ENCODE assay signal across 1 fruit fly cellular context in genomic region chr3R:18671112-18671729, dm6.
TF ChIP-seq lines count a peak whose summit lies in the region.

TSS of gene CG31230 (plus strand) at chr3R:18671679.

TF ChIP-seq in whole organism, embryonic, 481 proteins besides CTCF, POLR2A, EP300 and RAD21 (continued from another document):
- TF ChIP-seq CG34376 (GFP tag; optimal IDR thresholded peaks at IDR 0.05; lab: Kevin White, UChicago): peak; percentile 11
- TF ChIP-seq Jarid2 (GFP tag; optimal IDR thresholded peaks at IDR 0.05; lab: Kevin White, UChicago): peak; percentile 50
- peak; percentile 1 for TF ChIP-seq B-H2 (GFP tag; optimal IDR thresholded peaks at IDR 0.05; lab: Kevin White, UChicago)
- peak; percentile 4 for TF ChIP-seq grn (GFP tag; optimal IDR thresholded peaks at IDR 0.05; lab: Kevin White, UChicago)
- TF ChIP-seq gsb (GFP tag; IDR thresholded peaks at IDR 0.05; lab: Robert Waterston, UW): no peak
- TF ChIP-seq CG6765 (GFP tag; optimal IDR thresholded peaks at IDR 0.05; lab: Kevin White, UChicago): no peak
- no peak for TF ChIP-seq CG1024 (GFP tag; IDR thresholded peaks at IDR 0.05; lab: Robert Waterston, UW)
- no peak for TF ChIP-seq CG3281 (GFP tag; optimal IDR thresholded peaks at IDR 0.05; lab: Kevin White, UChicago)
- no peak for TF ChIP-seq Bteb2 (GFP tag; optimal IDR thresholded peaks at IDR 0.05; lab: Kevin White, UChicago)
- peak; percentile 62 for TF ChIP-seq exex (tag; optimal IDR thresholded peaks at IDR 0.05; lab: Kevin White, UChicago)
- TF ChIP-seq CG10209 (GFP tag; optimal IDR thresholded peaks at IDR 0.05; lab: Kevin White, UChicago): no peak
- TF ChIP-seq fu2 (GFP tag; optimal IDR thresholded peaks at IDR 0.05; lab: Kevin White, UChicago): no peak
- TF ChIP-seq CG8359 (GFP tag; optimal IDR thresholded peaks at IDR 0.05; lab: Kevin White, UChicago; ENCODE audit: borderline replicate concordance): no peak
- TF ChIP-seq pnt (GFP tag; optimal IDR thresholded peaks at IDR 0.05; lab: Kevin White, UChicago): no peak
- peak in 1 of 2 experiments; percentile 30 for TF ChIP-seq Hr78 (GFP tag; optimal IDR thresholded peaks at IDR 0.05; lab: Kevin White, UChicago)
- TF ChIP-seq CG3847 (GFP tag; IDR thresholded peaks at IDR 0.05; lab: Robert Waterston, UW): no peak
- TF ChIP-seq emc (GFP tag; optimal IDR thresholded peaks at IDR 0.05; lab: Kevin White, UChicago): no peak
- 0 out of 3 replicates have a peak, but pooled peaks have one; percentile 6 for TF ChIP-seq z (GFP tag; IDR thresholded peaks at IDR 0.05; lab: Robert Waterston, UW)
- no peak for TF ChIP-seq E2f1 (GFP tag; IDR thresholded peaks at IDR 0.05; lab: Robert Waterston, UW)
- no peak for TF ChIP-seq wor (GFP tag; IDR thresholded peaks at IDR 0.05; lab: Robert Waterston, UW)
- no peak for TF ChIP-seq ash1 (GFP tag; optimal IDR thresholded peaks at IDR 0.05; lab: Kevin White, UChicago)
- TF ChIP-seq zen2 (GFP tag; IDR thresholded peaks at IDR 0.05; lab: Robert Waterston, UW; ENCODE audit: partially characterized antibody): no peak
- TF ChIP-seq dmrt99B (tag; optimal IDR thresholded peaks at IDR 0.05; lab: Kevin White, UChicago): no peak
- TF ChIP-seq lilli (GFP tag; optimal IDR thresholded peaks at IDR 0.05; lab: Kevin White, UChicago): no peak
- TF ChIP-seq ken (GFP tag; IDR thresholded peaks at IDR 0.05; lab: Robert Waterston, UW): no peak
- TF ChIP-seq gce (GFP tag; IDR thresholded peaks at IDR 0.05; lab: Robert Waterston, UW): no peak
- no peak for TF ChIP-seq bsh (GFP tag; optimal IDR thresholded peaks at IDR 0.05; lab: Kevin White, UChicago)
- TF ChIP-seq sd (tag; optimal IDR thresholded peaks at IDR 0.05; lab: Kevin White, UChicago): peak; percentile 94
- no peak for TF ChIP-seq CG14050 (GFP tag; IDR thresholded peaks at IDR 0.05; lab: Robert Waterston, UW)
- TF ChIP-seq CG10654 (GFP tag; optimal IDR thresholded peaks at IDR 0.05; lab: Kevin White, UChicago): no peak
- TF ChIP-seq chn (GFP tag; optimal IDR thresholded peaks at IDR 0.05; lab: Kevin White, UChicago): no peak
- TF ChIP-seq twi (tag; optimal IDR thresholded peaks at IDR 0.05; lab: Kevin White, UChicago): no peak
- TF ChIP-seq CG31365 (tag; optimal IDR thresholded peaks at IDR 0.05; lab: Kevin White, UChicago): peak; percentile 2
- TF ChIP-seq CHES-1-like (GFP tag; optimal IDR thresholded peaks at IDR 0.05; lab: Kevin White, UChicago): no peak
- no peak for TF ChIP-seq tin (GFP tag; optimal IDR thresholded peaks at IDR 0.05; lab: Kevin White, UChicago)
- TF ChIP-seq GATAe (GFP tag; conservative IDR thresholded peaks at IDR 0.05; lab: Robert Waterston, UW): peak; percentile 71; the same call in 1 of the 2 replicates
